Worm (Caenorhabditis elegans): Measurements from ENCODE around the gene cup-14.

- TF ChIP-seq him-1 (tag; optimal IDR thresholded peaks at IDR 0.05), result no peak
- no peak for TF ChIP-seq W03F9.2 (tag; optimal IDR thresholded peaks at IDR 0.05)
- TF ChIP-seq dao-5 (tag; optimal IDR thresholded peaks at IDR 0.05), result no peak
Observed at ce11 chrII:13812335-13812734, 59.7 kb downstream of the cup-14 start.
